Worm (Caenorhabditis elegans) whole organism, mixed stage, embryonic: ENCODE data around the gene srv-9.

ENCODE experiments used
- M03D4.4 ChIP-seq: sonication (generic microtip); optimal IDR thresholded peaks from 2 replicates; lab custom pipeline; 2017; ENCODE audit warnings: mild to moderate bottlenecking, missing genetic modification characterization, missing compliant biosample characterization
- bed-3 ChIP-seq: fragments of 200-800 bp; sonication (Bioruptor generic); optimal IDR thresholded peaks from 3 replicates; lab custom pipeline; 2018; ENCODE audit warnings: mild to moderate bottlenecking, missing genetic modification characterization, moderate library complexity, missing compliant biosample characterization
- blmp-1 ChIP-seq: fragments of 150-350 bp; optimal IDR thresholded peaks from 2 replicates; lab custom pipeline; 2014; ENCODE audit warnings: missing biosample characterization, missing genetic modification characterization
- ceh-83 ChIP-seq: fragments of 200-800 bp; sonication (Bioruptor generic); optimal IDR thresholded peaks from 2 replicates; lab custom pipeline; 2018; ENCODE audit warnings: mild to moderate bottlenecking, missing genetic modification characterization, missing compliant biosample characterization
- ces-1 ChIP-seq: fragments of 150-350 bp; optimal IDR thresholded peaks from 2 replicates; lab custom pipeline; 2014; ENCODE audit warnings: missing biosample characterization, missing genetic modification reagents, missing genetic modification characterization
- cnd-1 ChIP-seq: fragments of 200-800 bp; sonication (Bioruptor generic); optimal IDR thresholded peaks from 2 replicates; lab custom pipeline; 2018; ENCODE audit warnings: mild to moderate bottlenecking, missing genetic modification characterization, missing compliant biosample characterization
- elt-1 ChIP-seq: sonication (generic microtip); optimal IDR thresholded peaks from 2 replicates; lab custom pipeline; 2017; ENCODE audit warnings: missing genetic modification characterization, mild to moderate bottlenecking, missing compliant biosample characterization, antibody characterized with exemption, moderate library complexity, borderline replicate concordance; ENCODE audit not compliant: insufficient read depth
- elt-3 ChIP-seq: fragments of 150-350 bp; optimal IDR thresholded peaks from 2 replicates; lab custom pipeline; 2014; ENCODE audit warnings: missing biosample characterization, missing genetic modification characterization
- ham-2 ChIP-seq: fragments of 200-800 bp; sonication (Bioruptor generic); optimal IDR thresholded peaks from 2 replicates; lab custom pipeline; 2018; ENCODE audit warnings: mild to moderate bottlenecking, missing genetic modification characterization, missing compliant biosample characterization
- hlh-1 ChIP-seq: fragments of 150-350 bp; optimal IDR thresholded peaks from 2 replicates; lab custom pipeline; 2014; ENCODE audit warnings: missing biosample characterization, missing genetic modification reagents, missing genetic modification characterization
- lin-13 ChIP-seq: fragments of 150-350 bp; optimal IDR thresholded peaks from 2 replicates; lab custom pipeline; 2014; ENCODE audit warnings: missing biosample characterization, missing genetic modification characterization
- lsy-2 ChIP-seq: fragments of 150-350 bp; optimal IDR thresholded peaks from 2 replicates; lab custom pipeline; 2014; ENCODE audit warnings: missing biosample characterization, missing genetic modification characterization
- mab-5 ChIP-seq: fragments of 150-350 bp; optimal IDR thresholded peaks from 2 replicates; lab custom pipeline; 2014; ENCODE audit warnings: missing biosample characterization, missing genetic modification characterization
- mep-1 ChIP-seq: fragments of 150-350 bp; optimal IDR thresholded peaks from 2 replicates; lab custom pipeline; 2017; ENCODE audit warnings: missing biosample characterization, missing genetic modification reagents, missing genetic modification characterization, inconsistent platforms
- mls-2 ChIP-seq: sonication (generic microtip); optimal IDR thresholded peaks from 2 replicates; lab custom pipeline; 2016; ENCODE audit warnings: mild to moderate bottlenecking, missing genetic modification characterization, moderate library complexity, missing compliant biosample characterization
- nhr-12 ChIP-seq: fragments of 150-350 bp; optimal IDR thresholded peaks from 2 replicates; lab custom pipeline; 2014; ENCODE audit warnings: missing biosample characterization, missing genetic modification characterization
- nhr-2 ChIP-seq: fragments of 150-350 bp; optimal IDR thresholded peaks from 2 replicates; lab custom pipeline; 2014; ENCODE audit warnings: missing biosample characterization, missing genetic modification characterization
- nhr-237 ChIP-seq: fragments of 150-350 bp; optimal IDR thresholded peaks from 2 replicates; lab custom pipeline; 2014; ENCODE audit warnings: missing biosample characterization, missing genetic modification characterization
- nhr-28 ChIP-seq: fragments of 150-350 bp; optimal IDR thresholded peaks from 2 replicates; lab custom pipeline; 2014; ENCODE audit warnings: missing biosample characterization, missing genetic modification characterization
- nhr-76 ChIP-seq: sonication (generic microtip); optimal IDR thresholded peaks from 2 replicates; lab custom pipeline; 2017; ENCODE audit warnings: missing biosample characterization, missing genetic modification characterization
- pha-4 ChIP-seq: fragments of 150-350 bp; optimal IDR thresholded peaks from 2 replicates; lab custom pipeline; 2018; ENCODE audit warnings: missing biosample characterization, missing genetic modification reagents, missing genetic modification characterization
- sem-2 ChIP-seq: fragments of 200-800 bp; sonication (Bioruptor generic); optimal IDR thresholded peaks from 2 replicates; lab custom pipeline; 2018; ENCODE audit warnings: mild to moderate bottlenecking, missing genetic modification characterization, missing compliant biosample characterization
- snpc-4 ChIP-seq: fragments of 150-350 bp; optimal IDR thresholded peaks from 2 replicates; lab custom pipeline; 2014; ENCODE audit warnings: missing biosample characterization, missing genetic modification characterization
- sptf-1 ChIP-seq: sonication (generic microtip); optimal IDR thresholded peaks from 2 replicates; lab custom pipeline; 2017; ENCODE audit warnings: mild to moderate bottlenecking, missing genetic modification characterization, moderate library complexity, missing compliant biosample characterization
- unc-120 ChIP-seq: sonication (generic microtip); optimal IDR thresholded peaks from 2 replicates; lab custom pipeline; 2017; ENCODE audit warnings: missing genetic modification characterization, missing compliant biosample characterization; ENCODE audit not compliant: poor library complexity, severe bottlenecking
- unc-39 ChIP-seq: fragments of 150-350 bp; optimal IDR thresholded peaks from 2 replicates; lab custom pipeline; 2014; ENCODE audit warnings: missing biosample characterization, missing genetic modification characterization
- unc-62 ChIP-seq: fragments of 150-350 bp; optimal IDR thresholded peaks from 2 replicates; lab custom pipeline; 2014; ENCODE audit warnings: missing biosample characterization, missing genetic modification reagents, missing genetic modification characterization
- zip-8 ChIP-seq: fragments of 150-350 bp; optimal IDR thresholded peaks from 2 replicates; lab custom pipeline; 2014; ENCODE audit warnings: missing biosample characterization, missing genetic modification characterization
- ztf-11 ChIP-seq: fragments of 150-350 bp; optimal IDR thresholded peaks from 2 replicates; lab custom pipeline; 2014; ENCODE audit warnings: missing biosample characterization, missing genetic modification characterization

srv-9 gene

DNA sequence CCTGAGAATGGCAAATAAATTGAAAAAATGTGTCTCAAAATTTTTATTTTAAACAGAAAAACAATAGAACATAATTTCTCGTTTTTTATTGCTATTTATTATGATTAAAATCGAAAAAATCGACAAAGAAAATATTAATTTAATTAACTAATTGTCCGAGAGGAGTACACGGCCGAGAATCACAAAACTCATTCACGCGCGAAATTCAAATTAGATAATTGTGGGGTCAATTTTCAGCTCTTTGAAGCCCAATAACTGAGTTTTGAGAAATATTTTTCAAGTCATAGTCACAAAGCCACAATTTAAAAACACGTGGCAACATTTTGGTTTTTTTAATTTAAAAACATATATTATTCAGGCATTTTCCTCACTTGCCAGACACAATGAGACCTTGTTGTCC lies 13.9 kb downstream of the srv-9 start:
- TF ChIP-seq blmp-1 (no peak), ces-1 (GFP tag; lab: Kevin White, UChicago) (peak; percentile 68)
- TF ChIP-seq, all 35 proteins: peak for 1

DNA sequence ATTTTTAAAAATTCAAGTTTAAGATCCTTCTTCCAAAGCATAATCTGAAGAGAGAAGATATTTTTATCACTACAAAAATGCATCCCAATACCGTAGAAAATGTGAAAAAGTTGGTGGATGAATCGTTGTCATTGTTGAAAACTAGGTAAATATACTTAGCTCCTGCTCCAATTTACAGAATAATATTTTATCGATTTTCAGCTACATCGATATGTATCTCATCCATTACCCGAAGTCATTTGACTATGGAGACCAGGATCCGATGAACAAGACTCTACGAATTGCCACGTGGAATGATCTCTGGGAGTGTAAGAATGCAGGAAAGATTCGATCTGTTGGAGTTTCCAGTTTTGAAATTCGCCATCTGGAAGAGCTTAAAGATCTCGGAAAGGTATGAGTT lies 14.5 kb downstream of the srv-9 start:
- TF ChIP-seq lin-13 (tag; lab: Kevin White, UChicago) (no peak), nhr-76 (tag; lab: Kevin White, UChicago) (no peak), elt-1 (tag; lab: Kevin White, UChicago) (no peak), elt-3 (tag; lab: Kevin White, UChicago) (no peak), snpc-4 (tag; lab: Kevin White, UChicago) (no peak)
- TF ChIP-seq, all 35 proteins: peak for 0

- TF ChIP-seq nhr-28 (tag; lab: Kevin White, UChicago) = no peak
- TF ChIP-seq, all 35 proteins: peak for 0
Observed at ce11 chrV:13407913-13408312, 15.0 kb downstream of the srv-9 start, which contains the start of gene F53F1.3. Gene F53F1.3 (plus strand): TSS chrV:13408242.

DNA sequence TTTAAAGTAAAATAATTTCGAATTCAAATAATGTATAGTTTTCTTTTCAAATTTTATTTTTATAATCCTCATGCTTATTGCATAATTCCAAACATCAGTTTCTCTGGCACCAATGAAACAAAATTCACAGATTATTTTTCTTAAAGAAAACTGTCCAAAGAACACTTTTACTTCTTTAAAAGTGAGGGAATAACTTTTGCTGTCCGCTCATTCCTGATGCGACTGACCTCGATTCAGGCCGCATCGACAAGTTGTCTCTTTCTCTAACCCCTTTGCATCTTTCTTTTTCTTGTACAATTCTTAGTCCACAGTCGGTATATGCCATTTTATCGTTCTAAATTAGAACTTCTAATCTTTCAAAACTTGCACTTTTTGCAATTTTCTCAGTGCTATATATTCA lies 16.4 kb downstream of the srv-9 start, which contains the start of gene F53F1.2:
TSS of gene F53F1.2 (plus strand) at position 306 of the 400 bp plus-strand sequence.
- no peak for TF ChIP-seq unc-39 (tag; lab: Kevin White, UChicago)
- no peak for TF ChIP-seq mep-1 (tag; lab: Kevin White, UChicago)
- no peak for TF ChIP-seq elt-1 (tag; lab: Kevin White, UChicago)
- TF ChIP-seq nhr-28 (tag; lab: Kevin White, UChicago) = no peak
- no peak for TF ChIP-seq cnd-1
- TF ChIP-seq sptf-1 (tag; lab: Kevin White, UChicago) = no peak
- TF ChIP-seq ceh-83 (GFP tag; lab: Kevin White, UChicago) = no peak
- no peak for TF ChIP-seq unc-62 (GFP tag; lab: Kevin White, UChicago)
- TF ChIP-seq ces-1 (GFP tag; lab: Kevin White, UChicago) = no peak
- TF ChIP-seq M03D4.4 = no peak
- TF ChIP-seq hlh-1 (tag; lab: Kevin White, UChicago) = no peak
- no peak for TF ChIP-seq bed-3
- TF ChIP-seq snpc-4 (tag; lab: Kevin White, UChicago) = no peak
- no peak for TF ChIP-seq nhr-12
- no peak for TF ChIP-seq nhr-237 (tag; lab: Kevin White, UChicago)
- no peak for TF ChIP-seq pha-4 (tag; lab: Kevin White, UChicago)

DNA sequence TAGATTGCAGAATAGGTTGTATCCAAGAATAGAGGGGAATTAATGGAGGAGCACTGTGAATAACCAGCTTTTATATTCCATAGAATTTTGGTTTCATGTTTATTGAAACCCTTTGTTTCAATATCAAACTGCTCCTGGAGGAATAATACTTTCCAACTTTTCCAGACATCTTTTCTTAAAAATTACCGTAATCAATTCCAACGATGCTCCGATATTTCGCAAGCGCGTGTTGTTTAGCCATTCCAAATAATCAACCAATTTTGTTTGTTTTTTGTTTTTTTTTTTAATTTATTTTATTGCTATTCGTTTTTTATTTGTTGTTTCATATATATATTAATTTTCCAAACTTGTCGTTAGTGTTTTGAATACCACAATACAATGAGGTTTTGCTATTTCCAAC lies 16.9 kb downstream of the srv-9 start, which contains the start of gene cutl-1:
TSS of gene cutl-1 (minus strand) at position 83 of the 400 bp plus-strand sequence.
- TF ChIP-seq ham-2 (GFP tag; lab: Kevin White, UChicago) = no peak
- no peak for TF ChIP-seq zip-8 (tag; lab: Kevin White, UChicago)
- TF ChIP-seq nhr-237 (tag; lab: Kevin White, UChicago) = no peak
- TF ChIP-seq nhr-2 (tag; lab: Kevin White, UChicago) = no peak
- TF ChIP-seq blmp-1 = no peak
- TF ChIP-seq mab-5 (tag; lab: Kevin White, UChicago) = no peak
- peak; percentile 4 for TF ChIP-seq lsy-2 (tag; lab: Kevin White, UChicago)
- TF ChIP-seq, all 35 proteins: peak for 1

- TF ChIP-seq unc-62 (GFP tag; lab: Kevin White, UChicago) (peak; percentile 58), hlh-1 (tag; lab: Kevin White, UChicago) (peak; percentile 56), ztf-11 (tag; lab: Kevin White, UChicago) (no peak), mls-2 (tag; lab: Kevin White, UChicago) (no peak), elt-3 (tag; lab: Kevin White, UChicago) (no peak), snpc-4 (tag; lab: Kevin White, UChicago) (no peak), unc-120 (tag; lab: Kevin White, UChicago) (peak; percentile 24), cnd-1 (peak; percentile 9), sem-2 (no peak)
Observed at ce11 chrV:13402524-13402923, 20.4 kb downstream of the srv-9 start.
